Fruit fly (Drosophila melanogaster) whole organism, embryonic: ENCODE results near the gene ash1.

ENCODE experiments used
- CG10431 ChIP-seq: fragments of 200-800 bp; sonication (Bioruptor generic); optimal IDR thresholded peaks from 3 replicates; lab custom pipeline; 2018; ENCODE audit warnings: missing biosample characterization, mild to moderate bottlenecking, missing genetic modification characterization
- CG10654 ChIP-seq: fragments of 200-800 bp; sonication (Bioruptor generic); optimal IDR thresholded peaks from 2 replicates; lab custom pipeline; 2016; ENCODE audit warnings: missing biosample characterization, missing genetic modification characterization
- CG12104 ChIP-seq: fragments of 200-800 bp; sonication (Bioruptor generic); optimal IDR thresholded peaks from 3 replicates; lab custom pipeline; 2016; ENCODE audit warnings: missing biosample characterization, missing genetic modification characterization
- CG15011 ChIP-seq: fragments of 200-800 bp; sonication (Bioruptor generic); optimal IDR thresholded peaks from 3 replicates; lab custom pipeline; 2018; ENCODE audit warnings: missing biosample characterization, mild to moderate bottlenecking, missing genetic modification characterization
- CG17568 ChIP-seq: fragments of 200-800 bp; sonication (Bioruptor generic); optimal IDR thresholded peaks from 2 replicates; lab custom pipeline; 2018; ENCODE audit warnings: missing biosample characterization, mild to moderate bottlenecking, missing genetic modification characterization, moderate library complexity
- CG17612 ChIP-seq: fragments of 200-800 bp; sonication (Bioruptor generic); IDR thresholded peaks from 2 replicates; pipeline ENCODE4 v1.3.6; 2022; ENCODE audit warnings: missing biosample characterization, missing genetic modification characterization
- CG18599 ChIP-seq: fragments of 200-800 bp; sonication (Bioruptor generic); optimal IDR thresholded peaks from 3 replicates; lab custom pipeline; 2017; ENCODE audit warnings: missing biosample characterization, missing genetic modification characterization, mild to moderate bottlenecking, moderate library complexity, missing genetic modification reagents
- CG18764 ChIP-seq: fragments of 200-800 bp; sonication (Bioruptor generic); optimal IDR thresholded peaks from 3 replicates; lab custom pipeline; 2016; ENCODE audit warnings: missing biosample characterization, missing genetic modification characterization
- CG2116 ChIP-seq: fragments of 200-800 bp; sonication (Bioruptor generic); optimal IDR thresholded peaks from 3 replicates; lab custom pipeline; 2018; ENCODE audit warnings: missing biosample characterization, mild to moderate bottlenecking, missing genetic modification characterization
- CG2120 ChIP-seq: fragments of 200-800 bp; sonication (Bioruptor generic); optimal IDR thresholded peaks from 3 replicates; lab custom pipeline; 2016; ENCODE audit warnings: missing biosample characterization, missing genetic modification characterization
- CG2875 ChIP-seq: fragments of 200-800 bp; sonication (Bioruptor generic); optimal IDR thresholded peaks from 2 replicates; lab custom pipeline; 2017; ENCODE audit warnings: missing biosample characterization, mild to moderate bottlenecking, missing genetic modification characterization, missing genetic modification reagents
- CG3407 ChIP-seq: fragments of 200-800 bp; sonication (Bioruptor generic); optimal IDR thresholded peaks from 2 replicates; lab custom pipeline; 2018; ENCODE audit warnings: missing biosample characterization, mild to moderate bottlenecking, missing genetic modification characterization
- CG4404 ChIP-seq: fragments of 200-800 bp; sonication (Bioruptor generic); IDR thresholded peaks from 2 replicates; pipeline ENCODE4 v1.3.6; 2022; ENCODE audit warnings: missing biosample characterization, missing genetic modification characterization
- CG6175 ChIP-seq: fragments of 200-800 bp; sonication (Bioruptor generic); IDR thresholded peaks from 3 replicates; pipeline ENCODE4 v1.3.6; 2022; ENCODE audit warnings: missing biosample characterization, missing genetic modification characterization
- CG6272 ChIP-seq: fragments of 200-800 bp; sonication (Bioruptor generic); IDR thresholded peaks from 2 replicates; pipeline ENCODE4 v1.3.6; 2022; ENCODE audit warnings: missing biosample characterization, missing genetic modification characterization
- CG6854 ChIP-seq: fragments of 200-800 bp; sonication (Bioruptor generic); optimal IDR thresholded peaks from 3 replicates; lab custom pipeline; 2017; ENCODE audit warnings: missing biosample characterization, mild to moderate bottlenecking, missing genetic modification characterization
- CG8290 ChIP-seq, 3 experiments: fragments of 200-800 bp; sonication (Bioruptor generic); optimal IDR thresholded peaks; 2 replicates each; lab custom pipeline; 2016 to 2019; ENCODE audit warnings: missing biosample characterization in 3 of 3, missing genetic modification characterization in 3 of 3, mild to moderate bottlenecking in 2 of 3, moderate library complexity in 1 of 3
- CkIIα-i1 ChIP-seq: fragments of 200-800 bp; sonication (Bioruptor generic); IDR thresholded peaks from 2 replicates; pipeline ENCODE4 v1.3.6; 2022; ENCODE audit warnings: missing biosample characterization, missing genetic modification characterization
- Dref ChIP-seq: fragments of 200-800 bp; sonication (Bioruptor generic); IDR thresholded peaks from 2 replicates; pipeline ENCODE4 v1.3.6; 2022; ENCODE audit warnings: missing biosample characterization, missing genetic modification characterization
- Eip74EF ChIP-seq, 2 experiments: fragments of 200-800 bp in 1 of 2; fragments of >200 bp in 1 of 2; sonication (Bioruptor generic) in 1 of 2; optimal IDR thresholded peaks; 2 replicates each; lab custom pipeline; 2017 to 2019; ENCODE audit warnings: missing biosample characterization in 2 of 2, missing genetic modification characterization in 2 of 2, mild to moderate bottlenecking in 1 of 2, moderate library complexity in 1 of 2
- Fer2 ChIP-seq: fragments of 200-800 bp; sonication (Bioruptor generic); optimal IDR thresholded peaks from 2 replicates; lab custom pipeline; 2018; ENCODE audit warnings: missing biosample characterization, mild to moderate bottlenecking, missing genetic modification characterization, moderate library complexity
- HmgD ChIP-seq: fragments of 200-800 bp; sonication (Bioruptor generic); optimal IDR thresholded peaks from 3 replicates; lab custom pipeline; 2016; ENCODE audit warnings: missing biosample characterization, missing genetic modification characterization
- Hr3 ChIP-seq: fragments of 200-800 bp; sonication (Bioruptor generic); optimal IDR thresholded peaks from 3 replicates; lab custom pipeline; 2016; ENCODE audit warnings: missing biosample characterization, missing genetic modification characterization
- Hr78 ChIP-seq, 2 experiments: fragments of 200-800 bp in 1 of 2; fragments of >200 bp in 1 of 2; sonication (Bioruptor generic) in 1 of 2; optimal IDR thresholded peaks; 2 replicates each; lab custom pipeline; 2017 to 2019; ENCODE audit warnings: missing biosample characterization in 2 of 2, missing genetic modification characterization in 2 of 2, mild to moderate bottlenecking in 1 of 2, moderate library complexity in 1 of 2
- MBD-R2 ChIP-seq: fragments of 200-800 bp; sonication (Bioruptor generic); IDR thresholded peaks from 2 replicates; pipeline ENCODE4 v1.3.6; 2022; ENCODE audit warnings: missing biosample characterization, missing genetic modification characterization
- MESR4 ChIP-seq: fragments of 200-800 bp; sonication (Bioruptor generic); optimal IDR thresholded peaks from 2 replicates; lab custom pipeline; 2018; ENCODE audit warnings: missing biosample characterization, mild to moderate bottlenecking, missing genetic modification characterization, moderate library complexity
- NC2α ChIP-seq: fragments of 200-800 bp; sonication (Bioruptor generic); optimal IDR thresholded peaks from 2 replicates; lab custom pipeline; 2016; ENCODE audit warnings: missing biosample characterization, missing genetic modification characterization
- NC2β ChIP-seq: fragments of 200-800 bp; sonication (Bioruptor generic); optimal IDR thresholded peaks from 2 replicates; lab custom pipeline; 2016; ENCODE audit warnings: missing biosample characterization, missing genetic modification characterization
- Optix ChIP-seq: fragments of 200-800 bp; sonication (Bioruptor generic); IDR thresholded peaks from 3 replicates; pipeline ENCODE4 v1.3.6; 2022; ENCODE audit warnings: missing biosample characterization, missing genetic modification characterization
- Sry-δ ChIP-seq: fragments of 200-800 bp; sonication (Bioruptor generic); optimal IDR thresholded peaks from 2 replicates; lab custom pipeline; 2016; ENCODE audit warnings: missing biosample characterization, missing genetic modification characterization
- Xbp1 ChIP-seq: fragments of 200-800 bp; sonication (Bioruptor generic); optimal IDR thresholded peaks from 3 replicates; lab custom pipeline; 2016; ENCODE audit warnings: missing biosample characterization, mild to moderate bottlenecking, missing genetic modification characterization
- ato ChIP-seq: fragments of 200-800 bp; sonication (Bioruptor generic); IDR thresholded peaks from 2 replicates; pipeline ENCODE4 v1.3.6; 2022; ENCODE audit warnings: missing biosample characterization, missing genetic modification characterization; ENCODE audit not compliant: partially characterized antibody
- btn ChIP-seq: fragments of 200-800 bp; sonication (Bioruptor generic); optimal IDR thresholded peaks from 2 replicates; lab custom pipeline; 2016; ENCODE audit warnings: missing biosample characterization, missing genetic modification characterization
- cato ChIP-seq: fragments of 200-800 bp; sonication (Bioruptor generic); optimal IDR thresholded peaks from 2 replicates; lab custom pipeline; 2016; ENCODE audit warnings: missing biosample characterization, missing genetic modification characterization, borderline replicate concordance
- chn ChIP-seq: fragments of 200-800 bp; sonication (Bioruptor generic); optimal IDR thresholded peaks from 2 replicates; lab custom pipeline; 2016; ENCODE audit warnings: missing biosample characterization, missing genetic modification characterization
- esg ChIP-seq: fragments of 200-800 bp; sonication (Bioruptor generic); conservative IDR thresholded peaks from 2 replicates; pipeline ENCODE4 v1.3.6; 2022; ENCODE audit warnings: missing biosample characterization, missing genetic modification characterization
- ham ChIP-seq: fragments of 200-800 bp; sonication (Bioruptor generic); IDR thresholded peaks from 2 replicates; pipeline ENCODE4 v1.3.6; 2022; ENCODE audit warnings: missing biosample characterization, missing genetic modification characterization
- ind ChIP-seq: fragments of 200-800 bp; sonication (Bioruptor generic); optimal IDR thresholded peaks from 3 replicates; lab custom pipeline; 2016; ENCODE audit warnings: missing biosample characterization, missing genetic modification characterization
- pzg ChIP-seq: fragments of 200-800 bp; sonication (Bioruptor generic); optimal IDR thresholded peaks from 3 replicates; lab custom pipeline; 2018; ENCODE audit warnings: missing biosample characterization, mild to moderate bottlenecking, missing genetic modification characterization, moderate library complexity
- rib ChIP-seq: fragments of 200-800 bp; sonication (Bioruptor generic); IDR thresholded peaks from 2 replicates; pipeline ENCODE4 v1.3.6; 2022; ENCODE audit warnings: missing biosample characterization, missing genetic modification characterization
- sc ChIP-seq, 3 experiments: fragments of >200 bp in 2 of 3; fragments of 200-800 bp in 1 of 3; sonication (Bioruptor generic) in 1 of 3; optimal IDR thresholded peaks; 2 replicates in 2 of 3; 3 replicates in 1 of 3; lab custom pipeline; 2017; ENCODE audit warnings: mild to moderate bottlenecking in 1 of 3, missing biosample characterization in 1 of 3, missing genetic modification characterization in 1 of 3, missing genetic modification reagents in 1 of 3
- shn ChIP-seq: fragments of 200-800 bp; sonication (Bioruptor generic); optimal IDR thresholded peaks from 3 replicates; lab custom pipeline; 2016; ENCODE audit warnings: missing biosample characterization, missing genetic modification characterization
- sna ChIP-seq: fragments of 200-800 bp; sonication (Bioruptor generic); IDR thresholded peaks from 2 replicates; pipeline ENCODE4 v1.3.6; 2022; ENCODE audit warnings: missing biosample characterization, missing genetic modification characterization; ENCODE audit not compliant: partially characterized antibody
- tap ChIP-seq: fragments of 200-800 bp; optimal IDR thresholded peaks from 3 replicates; lab custom pipeline; 2019; ENCODE audit warnings: missing biosample characterization, mild to moderate bottlenecking, missing genetic modification characterization, moderate library complexity
- tgo ChIP-seq: fragments of 200-800 bp; sonication (Bioruptor generic); IDR thresholded peaks from 3 replicates; pipeline ENCODE4 v1.3.6; 2022; ENCODE audit warnings: missing biosample characterization, missing genetic modification characterization
- tin ChIP-seq: fragments of 200-800 bp; sonication (Bioruptor generic); optimal IDR thresholded peaks from 3 replicates; lab custom pipeline; 2016; ENCODE audit warnings: missing biosample characterization, missing genetic modification characterization
- unc-4 ChIP-seq: fragments of 200-800 bp; sonication (Bioruptor generic); IDR thresholded peaks from 2 replicates; pipeline ENCODE4 v1.3.6; 2022; ENCODE audit warnings: missing biosample characterization, missing genetic modification characterization; ENCODE audit not compliant: partially characterized antibody
- vnd ChIP-seq: fragments of 200-800 bp; sonication (Bioruptor generic); IDR thresholded peaks from 3 replicates; pipeline ENCODE4 v1.3.6; 2022; ENCODE audit warnings: missing biosample characterization, missing genetic modification characterization; ENCODE audit not compliant: partially characterized antibody
- zen2 ChIP-seq: fragments of 200-800 bp; sonication (Bioruptor generic); IDR thresholded peaks from 3 replicates; pipeline ENCODE4 v1.3.6; 2022; ENCODE audit warnings: missing biosample characterization, missing genetic modification characterization; ENCODE audit not compliant: partially characterized antibody

ash1 gene

DNA sequence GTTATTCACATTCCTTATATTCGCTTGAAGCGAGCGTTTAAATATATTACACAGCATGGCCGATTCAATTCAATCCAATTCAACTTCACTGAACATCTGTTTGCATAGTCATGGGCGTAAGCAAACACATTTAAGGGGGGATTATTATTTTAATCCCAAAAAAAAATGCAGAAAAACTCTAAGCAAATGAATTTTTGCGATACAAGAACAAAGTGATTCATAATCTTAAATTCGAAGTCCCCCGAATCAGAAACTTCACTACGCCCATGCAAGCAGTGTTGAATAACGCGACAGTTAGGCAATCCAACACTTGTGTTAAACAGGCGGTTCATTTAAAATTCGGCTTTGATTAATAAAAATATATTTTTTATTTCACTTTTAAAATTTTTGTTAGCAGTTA, 8.1 kb downstream of the ash1 start, which contains the start of gene CG14100 (continued):
- TF ChIP-seq Sry-δ (GFP tag; lab: Kevin White, UChicago) (peak; percentile 94), unc-4 (GFP tag; lab: Robert Waterston, UW) (0 out of 2 replicates have a peak, but pooled peaks have one; percentile 16), tgo (GFP tag; lab: Robert Waterston, UW) (peak; percentile 100), CG4404 (GFP tag; lab: Robert Waterston, UW) (peak; percentile 100), shn (GFP tag; lab: Kevin White, UChicago) (peak; percentile 100), CG2120 (GFP tag; lab: Kevin White, UChicago) (peak; percentile 100), Hr3 (GFP tag; lab: Kevin White, UChicago) (peak; percentile 100), NC2β (GFP tag; lab: Kevin White, UChicago) (peak; percentile 100), CG15011 (GFP tag; lab: Kevin White, UChicago) (peak; percentile 100), CG17612 (GFP tag; lab: Robert Waterston, UW) (peak; percentile 100), CkIIα-i1 (GFP tag; lab: Robert Waterston, UW) (peak; percentile 100), chn (peak; percentile 100), CG12104 (GFP tag; lab: Kevin White, UChicago) (peak; percentile 100), Fer2 (tag; lab: Kevin White, UChicago) (peak; percentile 100), CG6854 (GFP tag; lab: Kevin White, UChicago) (peak; percentile 100), Dref (GFP tag; lab: Robert Waterston, UW) (peak; percentile 69), CG10654 (GFP tag; lab: Kevin White, UChicago) (peak; percentile 100), ato (GFP tag; lab: Robert Waterston, UW) (no peak), esg (GFP tag; lab: Robert Waterston, UW) (peak; percentile 100), sna (GFP tag; lab: Robert Waterston, UW) (no peak), btn (GFP tag; lab: Kevin White, UChicago) (peak; percentile 100), NC2α (GFP tag; lab: Kevin White, UChicago) (peak; percentile 100), pzg (GFP tag; lab: Kevin White, UChicago) (peak; percentile 90), Optix (GFP tag; lab: Robert Waterston, UW) (peak; percentile 100), CG18599 (GFP tag; lab: Kevin White, UChicago) (peak; percentile 100), Hr78 (GFP tag; optimal IDR thresholded peaks at IDR 0.05; lab: Kevin White, UChicago) (peak in 1 of 2 experiments; percentile 98), CG3407 (peak; percentile 99), tin (peak; percentile 100), CG2875 (GFP tag; lab: Kevin White, UChicago) (peak; percentile 100), CG2116 (GFP tag; lab: Kevin White, UChicago) (peak; percentile 95), tap (tag; lab: Kevin White, UChicago) (peak; percentile 100), CG10431 (GFP tag; lab: Kevin White, UChicago) (peak; percentile 99), ind (GFP tag; lab: Kevin White, UChicago) (peak; percentile 100), zen2 (no peak), cato (GFP tag; lab: Kevin White, UChicago) (peak; percentile 100), sc (optimal IDR thresholded peaks at IDR 0.05; lab: Kevin White, UChicago) (no peak), sc (GFP tag; optimal IDR thresholded peaks at IDR 0.05; lab: Kevin White, UChicago) (peak; percentile 100), MBD-R2 (GFP tag; lab: Robert Waterston, UW) (peak; percentile 100), rib (GFP tag; lab: Robert Waterston, UW) (peak; percentile 100), CG6272 (GFP tag; lab: Robert Waterston, UW) (peak; percentile 100), CG8290 (GFP tag; optimal IDR thresholded peaks at IDR 0.05; lab: Kevin White, UChicago) (peak; percentile 100), CG8290 (tag; optimal IDR thresholded peaks at IDR 0.05; lab: Kevin White, UChicago) (peak; percentile 100), ham (GFP tag; lab: Robert Waterston, UW) (peak; percentile 100), vnd (GFP tag; lab: Robert Waterston, UW) (peak; percentile 8; the same call in 1 of the 3 replicates), Xbp1 (GFP tag; lab: Kevin White, UChicago) (peak; percentile 100), CG18764 (peak; percentile 100), CG17568 (peak; percentile 100), CG6175 (GFP tag; lab: Robert Waterston, UW) (peak; percentile 100), Eip74EF (GFP tag; optimal IDR thresholded peaks at IDR 0.05; lab: Kevin White, UChicago) (peak in 1 of 2 experiments; percentile 100), HmgD (peak; percentile 100), MESR4 (GFP tag; lab: Kevin White, UChicago) (peak; percentile 100)
